Worm (Caenorhabditis elegans): Measurements from ENCODE around the gene natb-1.

The natb-1 gene

ce11 chrV:7932998-7933397, 50.2 kb downstream of the natb-1 start, which contains the start of gene ncx-10:
ncx-10 (minus strand) TSS chrV:7933098.
- TF ChIP-seq W03F9.2 (tag; optimal IDR thresholded peaks at IDR 0.05) (no peak), dao-5 (tag; optimal IDR thresholded peaks at IDR 0.05) (no peak), him-1 (tag; optimal IDR thresholded peaks at IDR 0.05) (no peak)
